Fruit fly (Drosophila melanogaster) whole organism, embryonic: ENCODE results near the gene CG2120.

Source experiments
- Atf6 ChIP-seq: fragments of 200-800 bp; sonication (Bioruptor generic); IDR thresholded peaks from 2 replicates; pipeline ENCODE4 v1.3.6; 2022; ENCODE audit warnings: missing biosample characterization, missing genetic modification characterization
- CG10209 ChIP-seq: fragments of 200-800 bp; sonication (Bioruptor generic); optimal IDR thresholded peaks from 3 replicates; lab custom pipeline; 2017; ENCODE audit warnings: missing biosample characterization, mild to moderate bottlenecking, missing genetic modification characterization, missing genetic modification reagents
- CG1024 ChIP-seq: fragments of 200-800 bp; sonication (Bioruptor generic); IDR thresholded peaks from 2 replicates; pipeline ENCODE4 v1.3.6; 2022; ENCODE audit warnings: missing biosample characterization, missing genetic modification characterization
- CG17186 ChIP-seq: fragments of 200-800 bp; sonication (Bioruptor generic); optimal IDR thresholded peaks from 3 replicates; lab custom pipeline; 2017; ENCODE audit warnings: missing biosample characterization, missing genetic modification reagents, missing genetic modification characterization
- CG17359 ChIP-seq: fragments of 200-800 bp; sonication (Bioruptor generic); optimal IDR thresholded peaks from 3 replicates; lab custom pipeline; 2018; ENCODE audit warnings: missing biosample characterization, mild to moderate bottlenecking, missing genetic modification characterization, moderate library complexity
- CG3163 ChIP-seq: fragments of 200-800 bp; sonication (Bioruptor generic); optimal IDR thresholded peaks from 3 replicates; lab custom pipeline; 2016; ENCODE audit warnings: missing biosample characterization, missing genetic modification characterization
- CG32772 ChIP-seq: fragments of 200-800 bp; sonication (Bioruptor generic); IDR thresholded peaks from 2 replicates; pipeline ENCODE4 v1.3.6; 2022; ENCODE audit warnings: missing biosample characterization, missing genetic modification characterization
- CG4617 ChIP-seq: fragments of 200-800 bp; sonication (Bioruptor generic); optimal IDR thresholded peaks from 3 replicates; lab custom pipeline; 2016; ENCODE audit warnings: missing biosample characterization, missing genetic modification characterization, borderline replicate concordance
- CG6791 ChIP-seq: fragments of 200-800 bp; sonication (Bioruptor generic); IDR thresholded peaks from 3 replicates; pipeline ENCODE4 v1.3.6; 2022; ENCODE audit warnings: missing biosample characterization, missing genetic modification characterization; ENCODE audit not compliant: partially characterized antibody
- CG7357 ChIP-seq: fragments of 200-800 bp; sonication (Bioruptor generic); IDR thresholded peaks from 3 replicates; pipeline ENCODE4 v1.3.6; 2022; ENCODE audit warnings: missing biosample characterization, missing genetic modification characterization
- CG7963 ChIP-seq: fragments of 200-800 bp; sonication (Bioruptor generic); IDR thresholded peaks from 3 replicates; pipeline ENCODE4 v1.3.6; 2022; ENCODE audit warnings: missing biosample characterization, missing genetic modification characterization; ENCODE audit not compliant: partially characterized antibody
- CG8478 ChIP-seq: fragments of >200 bp; optimal IDR thresholded peaks from 2 replicates; lab custom pipeline; 2018
- CG8944 ChIP-seq: fragments of 200-800 bp; sonication (Bioruptor generic); optimal IDR thresholded peaks from 3 replicates; lab custom pipeline; 2016; ENCODE audit warnings: missing biosample characterization, missing genetic modification characterization
- CG9215 ChIP-seq: fragments of 200-800 bp; sonication (Bioruptor generic); IDR thresholded peaks from 2 replicates; pipeline ENCODE4 v1.3.6; 2022; ENCODE audit warnings: missing biosample characterization, missing genetic modification characterization
- CG9817 ChIP-seq: fragments of 200-800 bp; sonication (Bioruptor generic); optimal IDR thresholded peaks from 2 replicates; lab custom pipeline; 2018; ENCODE audit warnings: missing biosample characterization, mild to moderate bottlenecking, missing genetic modification characterization, moderate library complexity
- Chrac-16 ChIP-seq: fragments of 200-800 bp; sonication (Bioruptor generic); optimal IDR thresholded peaks from 3 replicates; lab custom pipeline; 2016; ENCODE audit warnings: missing biosample characterization, missing genetic modification characterization
- Dll ChIP-seq: fragments of 200-800 bp; sonication (Bioruptor generic); IDR thresholded peaks from 4 replicates; pipeline ENCODE4 v1.3.6; 2022; ENCODE audit warnings: missing biosample characterization, missing genetic modification characterization; ENCODE audit not compliant: partially characterized antibody
- Ets65A ChIP-seq: fragments of 200-800 bp; sonication (Bioruptor generic); peaks from one replicate; lab custom pipeline; 2016; ENCODE audit warnings: missing biosample characterization, missing genetic modification characterization
- HLH54F ChIP-seq: fragments of 200-800 bp; sonication (Bioruptor generic); optimal IDR thresholded peaks from 3 replicates; lab custom pipeline; 2016; ENCODE audit warnings: missing biosample characterization, missing genetic modification characterization
- Hey ChIP-seq: fragments of 200-800 bp; sonication (Bioruptor generic); optimal IDR thresholded peaks from 3 replicates; lab custom pipeline; 2018; ENCODE audit warnings: missing biosample characterization, mild to moderate bottlenecking, missing genetic modification characterization
- HmgD ChIP-seq: fragments of 200-800 bp; sonication (Bioruptor generic); optimal IDR thresholded peaks from 3 replicates; lab custom pipeline; 2016; ENCODE audit warnings: missing biosample characterization, missing genetic modification characterization
- Hr51 ChIP-seq, 2 experiments: fragments of 200-800 bp; sonication (Bioruptor generic); optimal IDR thresholded peaks; 2 replicates in 1 of 2; 3 replicates in 1 of 2; lab custom pipeline; 2016 to 2018; ENCODE audit warnings: missing biosample characterization in 2 of 2, missing genetic modification characterization in 2 of 2, mild to moderate bottlenecking in 1 of 2, moderate library complexity in 1 of 2
- MBD-R2 ChIP-seq: fragments of 200-800 bp; sonication (Bioruptor generic); IDR thresholded peaks from 2 replicates; pipeline ENCODE4 v1.3.6; 2022; ENCODE audit warnings: missing biosample characterization, missing genetic modification characterization
- Mrtf ChIP-seq: fragments of 200-800 bp; sonication (Bioruptor generic); IDR thresholded peaks from 3 replicates; pipeline ENCODE4 v1.3.6; 2022; ENCODE audit warnings: missing biosample characterization, missing genetic modification characterization
- NC2β ChIP-seq: fragments of 200-800 bp; sonication (Bioruptor generic); optimal IDR thresholded peaks from 2 replicates; lab custom pipeline; 2016; ENCODE audit warnings: missing biosample characterization, missing genetic modification characterization
- Spps ChIP-seq: fragments of 200-800 bp; sonication (Bioruptor generic); optimal IDR thresholded peaks from 2 replicates; lab custom pipeline; 2018; ENCODE audit warnings: missing biosample characterization, mild to moderate bottlenecking, missing genetic modification characterization
- amos ChIP-seq: fragments of 200-800 bp; sonication (Bioruptor generic); IDR thresholded peaks from 2 replicates; pipeline ENCODE4 v1.3.6; 2022; ENCODE audit warnings: missing biosample characterization, missing genetic modification characterization; ENCODE audit not compliant: partially characterized antibody
- aop ChIP-seq: fragments of 200-800 bp; sonication (Bioruptor generic); IDR thresholded peaks from 2 replicates; pipeline ENCODE4 v1.3.6; 2022; ENCODE audit warnings: missing biosample characterization, missing genetic modification characterization
- bcd ChIP-seq: fragments of 200-800 bp; sonication (Bioruptor generic); optimal IDR thresholded peaks from 2 replicates; lab custom pipeline; 2017; ENCODE audit warnings: missing biosample characterization, mild to moderate bottlenecking, missing genetic modification characterization
- dimm ChIP-seq: fragments of 200-800 bp; sonication (Bioruptor generic); IDR thresholded peaks from 2 replicates; pipeline ENCODE4 v1.3.6; 2022; ENCODE audit warnings: missing biosample characterization, missing genetic modification characterization
- emc ChIP-seq: fragments of 200-800 bp; sonication (Bioruptor generic); optimal IDR thresholded peaks from 2 replicates; lab custom pipeline; 2016; ENCODE audit warnings: missing biosample characterization, missing genetic modification characterization
- fd102C ChIP-seq: fragments of 200-800 bp; sonication (Bioruptor generic); optimal IDR thresholded peaks from 2 replicates; lab custom pipeline; 2018; ENCODE audit warnings: missing biosample characterization, mild to moderate bottlenecking, missing genetic modification characterization, moderate library complexity
- gce ChIP-seq: fragments of 200-800 bp; sonication (Bioruptor generic); IDR thresholded peaks from 3 replicates; pipeline ENCODE4 v1.3.6; 2022; ENCODE audit warnings: missing biosample characterization, missing genetic modification characterization
- gt ChIP-seq: fragments of 200-800 bp; sonication (Bioruptor generic); IDR thresholded peaks from 2 replicates; pipeline ENCODE4 v1.3.6; 2022; ENCODE audit warnings: missing biosample characterization, missing genetic modification characterization
- hkb ChIP-seq, 2 experiments: fragments of 200-800 bp in 1 of 2; fragments of >200 bp in 1 of 2; sonication (Bioruptor generic) in 1 of 2; IDR thresholded peaks in 1 of 2; optimal IDR thresholded peaks in 1 of 2; 2 replicates each; pipeline versions ENCODE4 v1.3.6 to Lab custom; 2017 to 2022; ENCODE audit warnings: missing biosample characterization in 1 of 2, missing genetic modification characterization in 1 of 2
- jigr1 ChIP-seq: fragments of 200-800 bp; sonication (Bioruptor generic); IDR thresholded peaks from 3 replicates; pipeline ENCODE4 v1.3.6; 2022; ENCODE audit warnings: missing biosample characterization, missing genetic modification characterization
- lmd ChIP-seq: fragments of 200-800 bp; sonication (Bioruptor generic); IDR thresholded peaks from 2 replicates; pipeline ENCODE4 v1.3.6; 2022; ENCODE audit warnings: missing biosample characterization, missing genetic modification characterization
- nerfin-1 ChIP-seq: fragments of 200-800 bp; sonication (Bioruptor generic); optimal IDR thresholded peaks from 3 replicates; lab custom pipeline; 2019; ENCODE audit warnings: missing biosample characterization, mild to moderate bottlenecking, missing genetic modification characterization, moderate library complexity
- pita ChIP-seq: fragments of 200-800 bp; sonication (Bioruptor generic); optimal IDR thresholded peaks from 2 replicates; lab custom pipeline; 2017; ENCODE audit warnings: missing biosample characterization, mild to moderate bottlenecking, missing genetic modification characterization
- psq ChIP-seq: fragments of 200-800 bp; sonication (Bioruptor generic); optimal IDR thresholded peaks from 2 replicates; lab custom pipeline; 2017; ENCODE audit warnings: missing biosample characterization, missing genetic modification characterization
- rib ChIP-seq: fragments of 200-800 bp; sonication (Bioruptor generic); IDR thresholded peaks from 2 replicates; pipeline ENCODE4 v1.3.6; 2022; ENCODE audit warnings: missing biosample characterization, missing genetic modification characterization
- salm ChIP-seq: fragments of 200-800 bp; sonication (Bioruptor generic); optimal IDR thresholded peaks from 2 replicates; lab custom pipeline; 2018; ENCODE audit warnings: missing biosample characterization, mild to moderate bottlenecking, missing genetic modification characterization
- sim ChIP-seq: fragments of 200-800 bp; sonication (Bioruptor generic); IDR thresholded peaks from 2 replicates; pipeline ENCODE4 v1.3.6; 2022; ENCODE audit warnings: missing biosample characterization, missing genetic modification characterization
- so ChIP-seq: fragments of 200-800 bp; sonication (Bioruptor generic); IDR thresholded peaks from 3 replicates; pipeline ENCODE4 v1.3.6; 2022; ENCODE audit warnings: missing biosample characterization, missing genetic modification characterization
- sob ChIP-seq: fragments of 200-800 bp; sonication (Bioruptor generic); IDR thresholded peaks from 2 replicates; pipeline ENCODE4 v1.3.6; 2022; ENCODE audit warnings: missing biosample characterization, missing genetic modification characterization
- tll ChIP-seq, 2 experiments: fragments of 200-800 bp in 1 of 2; fragments of >200 bp in 1 of 2; sonication (Bioruptor generic) in 1 of 2; optimal IDR thresholded peaks; 2 replicates each; lab custom pipeline; 2017 to 2019; ENCODE audit warnings: missing biosample characterization in 2 of 2, missing genetic modification characterization in 2 of 2, mild to moderate bottlenecking in 1 of 2, moderate library complexity in 1 of 2
- toy ChIP-seq: fragments of 200-800 bp; sonication (Bioruptor generic); IDR thresholded peaks from 2 replicates; pipeline ENCODE4 v1.3.6; 2022; ENCODE audit warnings: missing biosample characterization, missing genetic modification characterization
- trh ChIP-seq: fragments of 200-800 bp; sonication (Bioruptor generic); optimal IDR thresholded peaks from 2 replicates; lab custom pipeline; 2016; ENCODE audit warnings: missing biosample characterization, missing genetic modification characterization
- ttk ChIP-seq: fragments of 200-800 bp; sonication (Bioruptor generic); IDR thresholded peaks from 2 replicates; pipeline ENCODE4 v2.1.2; 2022; ENCODE audit warnings: missing biosample characterization, missing genetic modification characterization
- twi ChIP-seq: fragments of 200-800 bp; optimal IDR thresholded peaks from 2 replicates; lab custom pipeline; 2019; ENCODE audit warnings: missing biosample characterization, mild to moderate bottlenecking, missing genetic modification characterization, moderate library complexity
- z ChIP-seq: fragments of 200-800 bp; sonication (Bioruptor generic); IDR thresholded peaks from 3 replicates; pipeline ENCODE4 v1.3.6; 2022; ENCODE audit warnings: missing biosample characterization, missing genetic modification characterization

The CG2120 gene

dm6 chrX:8126149-8126548 lies 9.5 kb upstream of the CG2120 start (continued):
- TF ChIP-seq CG6791 (GFP tag; lab: Robert Waterston, UW) (no peak), emc (GFP tag; lab: Kevin White, UChicago) (no peak), so (GFP tag; lab: Robert Waterston, UW) (no peak), Ets65A (peak; percentile 94), gt (0 out of 2 replicates have a peak, but pooled peaks have one; percentile 54), nerfin-1 (peak; percentile 46), Atf6 (GFP tag; lab: Robert Waterston, UW) (no peak; the same call in 1 of the 2 replicates), z (no peak), HmgD (GFP tag; lab: Kevin White, UChicago) (no peak), amos (no peak), CG7357 (GFP tag; lab: Robert Waterston, UW) (no peak), CG10209 (GFP tag; lab: Kevin White, UChicago) (peak; percentile 39), Spps (tag; lab: Kevin White, UChicago) (peak; percentile 32), psq (GFP tag; lab: Kevin White, UChicago) (peak; percentile 6), CG17186 (GFP tag; lab: Kevin White, UChicago) (peak; percentile 7), rib (GFP tag; lab: Robert Waterston, UW) (no peak), Mrtf (GFP tag; lab: Robert Waterston, UW) (peak; percentile 55; the same call in 2 of the 3 replicates), trh (GFP tag; lab: Kevin White, UChicago) (no peak), gce (GFP tag; lab: Robert Waterston, UW) (peak; percentile 61; the same call in 1 of the 3 replicates), CG32772 (GFP tag; lab: Robert Waterston, UW) (peak; percentile 71), tll (GFP tag; optimal IDR thresholded peaks at IDR 0.05; lab: Kevin White, UChicago) (no peak), pita (GFP tag; lab: Kevin White, UChicago) (no peak), dimm (GFP tag; lab: Robert Waterston, UW) (peak; percentile 41; the same call in 1 of the 2 replicates), salm (tag; lab: Kevin White, UChicago) (peak; percentile 21), CG8944 (peak; percentile 53), Dll (GFP tag; lab: Robert Waterston, UW) (no peak), fd102C (no peak), CG7963 (no peak), CG9215 (GFP tag; lab: Robert Waterston, UW) (no peak), CG8478 (lab: Kevin White, UChicago) (no peak), MBD-R2 (GFP tag; lab: Robert Waterston, UW) (no peak), Chrac-16 (GFP tag; lab: Kevin White, UChicago) (peak; percentile 45), jigr1 (GFP tag; lab: Robert Waterston, UW) (peak; percentile 37; the same call in 1 of the 3 replicates), sim (GFP tag; lab: Robert Waterston, UW) (peak; percentile 34; the same call in 1 of the 2 replicates), hkb (optimal IDR thresholded peaks at IDR 0.05; lab: Kevin White, UChicago) (no peak), hkb (GFP tag; IDR thresholded peaks at IDR 0.05; lab: Robert Waterston, UW) (peak; percentile 65), CG4617 (GFP tag; lab: Kevin White, UChicago) (no peak), NC2β (GFP tag; lab: Kevin White, UChicago) (peak; percentile 46), Hey (tag; lab: Kevin White, UChicago) (no peak), bcd (GFP tag; lab: Kevin White, UChicago) (peak; percentile 18), toy (GFP tag; lab: Robert Waterston, UW) (no peak), HLH54F (GFP tag; lab: Kevin White, UChicago) (no peak), CG9817 (tag; lab: Kevin White, UChicago) (no peak), Hr51 (GFP tag; optimal IDR thresholded peaks at IDR 0.05; lab: Kevin White, UChicago) (peak in 1 of 2 experiments; percentile 65), CG3163 (GFP tag; lab: Kevin White, UChicago) (no peak), twi (peak; percentile 13), sob (peak; percentile 14; the same call in 1 of the 2 replicates), lmd (peak; percentile 60), CG1024 (GFP tag; lab: Robert Waterston, UW) (0 out of 2 replicates have a peak, but pooled peaks have one; percentile 26), ttk (GFP tag; lab: Robert Waterston, UW) (peak; percentile 65), CG17359 (tag; lab: Kevin White, UChicago) (peak; percentile 81), aop (GFP tag; lab: Robert Waterston, UW) (no peak)
